Worm (Caenorhabditis elegans): ENCODE measurements around the gene gur-5.

Gene gur-5

DNA sequence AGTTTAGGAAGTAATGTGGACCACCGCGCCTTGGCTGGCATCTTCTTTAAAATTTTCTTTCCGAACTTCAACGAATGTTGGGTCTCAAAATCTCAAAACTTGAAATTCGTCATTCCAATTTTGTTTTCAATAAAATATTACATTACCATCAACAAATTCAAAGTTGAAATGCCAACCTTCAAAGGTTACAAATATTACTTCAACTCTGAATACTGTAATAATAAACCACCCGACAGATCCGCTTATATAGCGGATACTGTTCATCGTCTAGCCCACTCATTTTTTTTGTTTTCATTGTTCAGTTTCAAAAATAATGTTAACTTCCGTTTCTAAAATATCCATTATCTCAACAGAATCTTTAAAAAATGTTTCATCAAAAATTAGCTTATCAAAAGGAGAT lies at the start of gene gur-5:
gur-5 (plus strand) TSS at position 301 of the 400 bp plus-strand sequence.
- TF ChIP-seq nhr-23 (tag; optimal IDR thresholded peaks at IDR 0.05) (no peak), mab-5 (tag; optimal IDR thresholded peaks at IDR 0.05) (no peak)

DNA sequence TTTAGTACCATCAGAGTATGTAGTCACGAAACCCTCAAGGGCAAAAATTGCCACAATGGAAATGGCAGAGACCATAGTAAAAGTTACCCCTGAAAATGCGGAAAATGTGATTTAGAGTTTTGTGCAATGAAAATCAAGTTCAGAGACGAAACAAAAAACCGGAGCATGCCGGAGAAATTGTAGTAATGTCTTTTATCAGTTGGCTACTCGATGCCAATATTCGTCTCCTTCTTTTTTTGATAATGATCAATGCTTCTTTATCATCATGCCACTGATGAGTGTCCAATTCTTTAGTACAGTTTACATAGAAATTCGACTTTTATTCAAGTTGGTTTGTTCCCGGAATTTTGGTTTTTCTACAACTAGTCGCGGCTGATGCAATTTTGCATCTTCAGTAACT lies 49.4 kb upstream of the gur-5 start, which contains the start of gene pho-1:
pho-1 (minus strand) TSS at position 89 of the 400 bp plus-strand sequence.
- TF ChIP-seq dmd-4 (tag; optimal IDR thresholded peaks at IDR 0.05) (no peak), fos-1 (tag; optimal IDR thresholded peaks at IDR 0.05) (peak; percentile 82)

DNA sequence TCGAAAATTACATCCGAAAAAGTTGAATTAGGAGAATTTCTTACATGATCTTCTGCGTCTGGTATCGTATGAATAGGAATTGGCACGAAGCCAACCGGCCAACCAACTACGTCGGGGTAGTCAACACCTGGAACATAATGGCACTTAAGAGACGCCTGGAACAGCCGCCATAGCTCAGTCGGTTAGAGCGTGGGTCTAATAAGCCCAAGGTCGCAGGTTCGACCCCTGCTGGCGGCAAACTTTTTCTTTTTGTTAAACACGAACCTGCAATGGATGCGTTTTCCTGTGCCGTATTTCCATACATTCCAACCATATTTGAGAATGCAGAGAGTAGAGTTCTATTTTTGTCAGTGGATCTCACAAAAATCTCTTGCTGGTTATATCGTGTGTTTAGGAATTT lies 47.4 kb upstream of the gur-5 start:
- TF ChIP-seq nhr-10 (tag; optimal IDR thresholded peaks at IDR 0.05) (no peak), nhr-129 (tag; optimal IDR thresholded peaks at IDR 0.05) (peak; percentile 47), sma-9 (GFP tag; optimal IDR thresholded peaks at IDR 0.05) (peak; percentile 22), sma-9 (tag; optimal IDR thresholded peaks at IDR 0.05) (no peak), peb-1 (tag; optimal IDR thresholded peaks at IDR 0.05) (no peak), F13H6.1 (tag; optimal IDR thresholded peaks at IDR 0.05) (no peak), ceh-16 (tag; optimal IDR thresholded peaks at IDR 0.05) (no peak), ztf-1 (GFP tag; conservative IDR thresholded peaks at IDR 0.05) (no peak), ztf-11 (tag; optimal IDR thresholded peaks at IDR 0.05) (no peak), gmeb-1 (tag; optimal IDR thresholded peaks at IDR 0.05) (peak; percentile 24), alr-1 (tag; optimal IDR thresholded peaks at IDR 0.05) (no peak), nhr-11 (tag; optimal IDR thresholded peaks at IDR 0.05) (no peak), lsy-2 (tag; optimal IDR thresholded peaks at IDR 0.05) (no peak), skn-1 (tag; optimal IDR thresholded peaks at IDR 0.05) (no peak), lin-13 (GFP tag; optimal IDR thresholded peaks at IDR 0.05) (no peak), sma-3 (GFP tag; optimal IDR thresholded peaks at IDR 0.05) (no peak), mdl-1 (tag; optimal IDR thresholded peaks at IDR 0.05) (no peak), egl-27 (tag; optimal IDR thresholded peaks at IDR 0.05) (no peak), zag-1 (tag; optimal IDR thresholded peaks at IDR 0.05) (no peak), lin-39 (tag; optimal IDR thresholded peaks at IDR 0.05) (no peak), unc-62 (GFP tag; optimal IDR thresholded peaks at IDR 0.05) (no peak), mbf-1 (tag; optimal IDR thresholded peaks at IDR 0.05) (no peak)

DNA sequence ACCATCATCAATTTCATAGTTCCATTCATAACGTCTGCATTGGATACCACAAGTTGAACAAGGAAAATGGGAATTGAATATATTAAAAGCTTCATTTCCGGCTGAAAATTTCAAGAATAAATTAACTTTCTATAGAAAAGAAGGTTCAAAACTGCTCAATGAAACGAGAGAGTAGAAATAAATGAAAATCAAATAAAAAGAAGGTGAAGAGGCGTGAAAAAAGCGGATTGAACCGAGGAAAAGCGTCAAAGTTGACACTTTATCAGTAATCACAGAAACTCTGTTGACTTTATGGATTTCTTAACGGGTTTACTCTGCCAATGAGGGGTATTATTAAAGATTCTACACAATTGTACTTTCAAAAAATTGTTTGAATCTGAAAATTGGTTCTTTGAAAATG lies 46.8 kb upstream of the gur-5 start, which contains the start of gene pho-4:
pho-4 (minus strand) TSS at position 101 of the 400 bp plus-strand sequence.
- TF ChIP-seq ztf-1 (GFP tag; conservative IDR thresholded peaks at IDR 0.05), result no peak

DNA sequence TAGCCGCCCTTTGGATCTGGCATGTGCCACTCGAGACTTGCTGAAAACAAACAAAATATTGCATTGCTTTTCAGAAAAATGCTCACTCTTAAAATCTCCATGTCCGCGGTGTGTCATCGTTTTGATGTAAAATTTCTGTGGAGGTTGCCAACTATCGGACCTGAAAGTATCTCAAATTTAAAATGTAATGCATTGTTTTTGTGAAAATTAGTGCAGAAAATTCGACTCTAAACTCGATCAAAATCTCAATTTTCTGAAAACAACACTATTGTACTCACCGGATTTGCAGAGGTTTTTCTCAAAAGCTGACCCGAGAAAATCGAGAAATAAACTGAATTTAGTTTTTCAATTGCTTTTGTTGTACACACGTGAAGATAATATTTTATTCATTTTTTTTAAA lies 43.6 kb upstream of the gur-5 start, which contains the start of gene T16D1.1:
T16D1.1 (minus strand) TSS at position 101 of the 400 bp plus-strand sequence.
- TF ChIP-seq ZK546.5 (tag; optimal IDR thresholded peaks at IDR 0.05) (no peak), ama-1 (optimal IDR thresholded peaks at IDR 0.05) (no peak), ztf-11 (tag; optimal IDR thresholded peaks at IDR 0.05) (no peak), F13H6.1 (tag; optimal IDR thresholded peaks at IDR 0.05) (no peak), nhr-77 (tag; optimal IDR thresholded peaks at IDR 0.05) (no peak), blmp-1 (tag; optimal IDR thresholded peaks at IDR 0.05; ENCODE audit: insufficient read depth) (no peak), elt-1 (tag; optimal IDR thresholded peaks at IDR 0.05) (no peak), mdl-1 (tag; optimal IDR thresholded peaks at IDR 0.05) (no peak), nhr-6 (tag; optimal IDR thresholded peaks at IDR 0.05) (no peak)

DNA sequence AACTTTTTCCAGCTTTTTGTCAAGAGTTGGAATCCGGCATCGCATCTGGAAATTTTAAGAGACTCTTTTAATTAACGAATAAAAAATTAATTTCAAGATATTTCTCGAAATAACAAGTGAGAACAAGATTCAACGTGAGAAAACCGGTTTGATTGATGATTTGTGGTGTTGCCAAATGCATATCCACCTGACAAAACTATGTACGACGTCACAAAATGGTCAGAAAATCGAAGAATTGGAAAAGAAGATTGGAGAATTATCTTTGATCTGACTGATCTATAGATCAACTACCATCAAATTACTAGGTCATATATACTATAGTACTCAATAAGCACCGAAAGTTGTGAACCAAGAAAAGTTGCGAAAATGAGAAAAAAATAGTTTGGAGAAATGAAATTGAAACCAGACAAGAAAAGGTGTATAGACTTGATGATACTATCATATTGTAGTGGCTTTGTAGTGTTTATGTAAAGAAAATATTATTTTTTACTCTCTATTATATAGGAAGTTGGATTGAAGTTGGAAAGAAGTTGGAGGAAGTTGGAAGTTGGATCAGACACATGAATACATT lies 38.3 kb upstream of the gur-5 start, which contains the start of gene ptr-6:
ptr-6 (minus strand) TSS at position 47 of the 571 bp plus-strand sequence.
- TF ChIP-seq nhr-129 (tag; optimal IDR thresholded peaks at IDR 0.05) (no peak), nhr-10 (tag; optimal IDR thresholded peaks at IDR 0.05) (no peak), nhr-77 (tag; optimal IDR thresholded peaks at IDR 0.05) (no peak), nhr-25 (tag; optimal IDR thresholded peaks at IDR 0.05) (peak; percentile 61), nhr-21 (tag; optimal IDR thresholded peaks at IDR 0.05) (peak; percentile 44), crh-2 (tag; optimal IDR thresholded peaks at IDR 0.05) (peak; percentile 0), lin-13 (GFP tag; optimal IDR thresholded peaks at IDR 0.05) (no peak), blmp-1 (tag; optimal IDR thresholded peaks at IDR 0.05; ENCODE audit: insufficient read depth) (no peak), sma-3 (GFP tag; optimal IDR thresholded peaks at IDR 0.05) (peak; percentile 31), peb-1 (tag; optimal IDR thresholded peaks at IDR 0.05) (no peak), aly-2 (tag; optimal IDR thresholded peaks at IDR 0.05) (no peak), ceh-82 (tag; optimal IDR thresholded peaks at IDR 0.05) (no peak), ztf-1 (GFP tag; conservative IDR thresholded peaks at IDR 0.05) (no peak), mdl-1 (tag; optimal IDR thresholded peaks at IDR 0.05) (no peak), snpc-4 (tag; optimal IDR thresholded peaks at IDR 0.05) (no peak), skn-1 (tag; optimal IDR thresholded peaks at IDR 0.05) (no peak), ama-1 (optimal IDR thresholded peaks at IDR 0.05) (no peak), gmeb-1 (tag; optimal IDR thresholded peaks at IDR 0.05) (no peak), alr-1 (tag; optimal IDR thresholded peaks at IDR 0.05) (no peak), fos-1 (tag; optimal IDR thresholded peaks at IDR 0.05) (no peak), nhr-12 (tag; optimal IDR thresholded peaks at IDR 0.05) (no peak), dmd-4 (tag; optimal IDR thresholded peaks at IDR 0.05) (no peak), mab-5 (tag; optimal IDR thresholded peaks at IDR 0.05) (no peak), C34F6.9 (tag; optimal IDR thresholded peaks at IDR 0.05) (no peak), elt-3 (tag; optimal IDR thresholded peaks at IDR 0.05) (no peak), zag-1 (tag; optimal IDR thresholded peaks at IDR 0.05) (no peak), ceh-16 (tag; optimal IDR thresholded peaks at IDR 0.05) (no peak), sma-9 (GFP tag; optimal IDR thresholded peaks at IDR 0.05) (peak; percentile 66), sma-9 (tag; optimal IDR thresholded peaks at IDR 0.05) (no peak), nhr-237 (tag; optimal IDR thresholded peaks at IDR 0.05) (no peak)
